Worm (Caenorhabditis elegans): ENCODE measurements around the gene Y60A9.1.

- TF ChIP-seq F10B5.3 (tag; optimal IDR thresholded peaks at IDR 0.05): no peak
- TF ChIP-seq mdl-1 (tag; optimal IDR thresholded peaks at IDR 0.05): no peak
- TF ChIP-seq pqm-1 (tag; optimal IDR thresholded peaks at IDR 0.05): no peak
- TF ChIP-seq snpc-4 (tag; optimal IDR thresholded peaks at IDR 0.05): no peak
Observed at ce11 chrX:14347573-14347972, 47.6 kb downstream of the Y60A9.1 start, which contains the start of gene K04G11.3.

Data from whole organism, L4 larva.